Worm (Caenorhabditis elegans): Measurements from ENCODE around the gene dlg-1.

ce11 chrX:5509114-5509877 is 29.8 kb downstream of the dlg-1 start:
- no peak for TF ChIP-seq dpff-1 (tag; optimal IDR thresholded peaks at IDR 0.05)
- no peak for TF ChIP-seq madf-6 (GFP tag; IDR thresholded peaks at IDR 0.05)
- no peak for TF ChIP-seq F22D6.2 (tag; optimal IDR thresholded peaks at IDR 0.05)

Measured in whole organism, young adult.